Worm (Caenorhabditis elegans): ENCODE data around the gene Y39E4B.11.

- no peak for TF ChIP-seq dao-5 (tag; optimal IDR thresholded peaks at IDR 0.05)
- TF ChIP-seq him-1 (tag; optimal IDR thresholded peaks at IDR 0.05): no peak
These were observed 18.0 kb downstream of the Y39E4B.11 start, which contains the start of gene Y43F4A.1 for ce11 chrIII:13222772-13223171.

All from whole organism, L4/young adult.